2 fruit fly cellular contexts compared by ENCODE assay signal in the genomic region with DNA sequence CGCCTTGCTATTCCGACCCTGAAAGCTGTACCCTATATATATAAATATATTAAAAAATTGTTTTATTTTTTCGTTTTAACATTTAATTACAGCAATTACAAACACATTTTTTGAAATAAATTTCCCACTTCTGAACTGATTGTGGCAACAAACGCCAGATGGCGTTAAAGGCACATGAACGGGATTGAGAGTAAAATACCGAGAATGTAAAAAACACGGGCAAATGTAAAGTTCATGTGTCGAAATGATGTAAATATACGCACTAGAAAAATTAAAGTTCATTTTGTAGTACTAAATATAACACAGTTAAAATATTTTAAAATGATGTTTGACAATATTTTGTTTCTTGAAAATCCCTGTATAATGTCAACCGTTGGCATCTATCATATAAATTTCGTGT.
A peak's percentile ranks its signal among the peaks of the same experiment; 100 is the strongest.
TF ChIP-seq lines count a peak whose summit lies in the region.

No protein-coding gene starts in this region.

TF ChIP-seq in whole organism, embryonic, 481 proteins besides CTCF, POLR2A, EP300 and RAD21 (continued from another document and continues in another):
- TF ChIP-seq sisA (GFP tag; IDR thresholded peaks at IDR 0.05; lab: Robert Waterston, UW) (no peak), CG4617 (GFP tag; optimal IDR thresholded peaks at IDR 0.05; lab: Kevin White, UChicago; ENCODE audit: borderline replicate concordance) (no peak), crc (GFP tag; optimal IDR thresholded peaks at IDR 0.05; lab: Kevin White, UChicago) (no peak), CG4854 (GFP tag; optimal IDR thresholded peaks at IDR 0.05; lab: Kevin White, UChicago) (no peak), CG6854 (GFP tag; optimal IDR thresholded peaks at IDR 0.05; lab: Kevin White, UChicago) (no peak), br (optimal IDR thresholded peaks at IDR 0.05; lab: Kevin White, UChicago) (no peak), CG33557 (GFP tag; optimal IDR thresholded peaks at IDR 0.05; lab: Kevin White, UChicago) (peak; percentile 32), CG1603 (tag; optimal IDR thresholded peaks at IDR 0.05; lab: Kevin White, UChicago) (peak; percentile 46), D (optimal IDR thresholded peaks at IDR 0.05; lab: Kevin White, UChicago) (no peak), D (GFP tag; optimal IDR thresholded peaks at IDR 0.05; lab: Kevin White, UChicago) (no peak), CG6791 (GFP tag; IDR thresholded peaks at IDR 0.05; lab: Robert Waterston, UW; ENCODE audit: partially characterized antibody) (peak; percentile 64), CG14050 (GFP tag; IDR thresholded peaks at IDR 0.05; lab: Robert Waterston, UW) (0 out of 3 replicates have a peak, but pooled peaks have one; percentile 10), eve (GFP tag; optimal IDR thresholded peaks at IDR 0.05; lab: Kevin White, UChicago) (no peak), Deaf1 (tag; optimal IDR thresholded peaks at IDR 0.05; lab: Kevin White, UChicago) (no peak), fd64A (GFP tag; optimal IDR thresholded peaks at IDR 0.05; lab: Kevin White, UChicago) (no peak), cg (GFP tag; optimal IDR thresholded peaks at IDR 0.05; lab: Kevin White, UChicago) (no peak), CG10462 (GFP tag; optimal IDR thresholded peaks at IDR 0.05; lab: Kevin White, UChicago) (no peak), CG10543 (GFP tag; optimal IDR thresholded peaks at IDR 0.05; lab: Kevin White, UChicago) (no peak), Optix (GFP tag; IDR thresholded peaks at IDR 0.05; lab: Robert Waterston, UW) (no peak), yki (optimal IDR thresholded peaks at IDR 0.05; lab: Kevin White, UChicago) (no peak), CG7372 (GFP tag; IDR thresholded peaks at IDR 0.05; lab: Robert Waterston, UW) (peak; percentile 7; the same call in 1 of the 2 replicates), Fer1 (GFP tag; optimal IDR thresholded peaks at IDR 0.05; lab: Kevin White, UChicago) (peak; percentile 6), h (optimal IDR thresholded peaks at IDR 0.05; lab: Kevin White, UChicago) (no peak), aop (GFP tag; IDR thresholded peaks at IDR 0.05; lab: Robert Waterston, UW) (no peak), maf-S (GFP tag; optimal IDR thresholded peaks at IDR 0.05; lab: Kevin White, UChicago) (no peak), bcd (GFP tag; optimal IDR thresholded peaks at IDR 0.05; lab: Kevin White, UChicago) (peak; percentile 28), HLH54F (GFP tag; optimal IDR thresholded peaks at IDR 0.05; lab: Kevin White, UChicago) (no peak), C15 (GFP tag; IDR thresholded peaks at IDR 0.05; lab: Robert Waterston, UW) (no peak), insv (GFP tag; optimal IDR thresholded peaks at IDR 0.05; lab: Kevin White, UChicago) (peak in 1 of 2 experiments; percentile 15), Elba2 (GFP tag; optimal IDR thresholded peaks at IDR 0.05; lab: Kevin White, UChicago) (no peak), mam (GFP tag; optimal IDR thresholded peaks at IDR 0.05; lab: Kevin White, UChicago) (no peak), row (GFP tag; IDR thresholded peaks at IDR 0.05; lab: Robert Waterston, UW) (no peak), CG12155 (GFP tag; optimal IDR thresholded peaks at IDR 0.05; lab: Kevin White, UChicago) (no peak), gem (tag; optimal IDR thresholded peaks at IDR 0.05; lab: Kevin White, UChicago) (peak; percentile 28), tio (GFP tag; optimal IDR thresholded peaks at IDR 0.05; lab: Kevin White, UChicago) (no peak), CG42726 (GFP tag; IDR thresholded peaks at IDR 0.05; lab: Robert Waterston, UW; ENCODE audit: partially characterized antibody) (no peak), CG5180 (GFP tag; optimal IDR thresholded peaks at IDR 0.05; lab: Kevin White, UChicago) (no peak), B-H2 (GFP tag; optimal IDR thresholded peaks at IDR 0.05; lab: Kevin White, UChicago) (no peak), CG15269 (tag; optimal IDR thresholded peaks at IDR 0.05; lab: Kevin White, UChicago) (peak; percentile 33), Sry-β (GFP tag; optimal IDR thresholded peaks at IDR 0.05; lab: Kevin White, UChicago) (no peak), CG10431 (GFP tag; optimal IDR thresholded peaks at IDR 0.05; lab: Kevin White, UChicago) (peak; percentile 10), ems (GFP tag; optimal IDR thresholded peaks at IDR 0.05; lab: Kevin White, UChicago) (no peak), ro (GFP tag; IDR thresholded peaks at IDR 0.05; lab: Robert Waterston, UW) (no peak), pnt (GFP tag; optimal IDR thresholded peaks at IDR 0.05; lab: Kevin White, UChicago) (no peak), Dip2 (GFP tag; IDR thresholded peaks at IDR 0.05; lab: Robert Waterston, UW) (no peak), Hr78 (GFP tag; optimal IDR thresholded peaks at IDR 0.05; lab: Kevin White, UChicago) (no peak), gsb-n (tag; optimal IDR thresholded peaks at IDR 0.05; lab: Kevin White, UChicago) (no peak), nom (GFP tag; optimal IDR thresholded peaks at IDR 0.05; lab: Kevin White, UChicago) (no peak), CG17328 (GFP tag; IDR thresholded peaks at IDR 0.05; lab: Robert Waterston, UW) (no peak), CG32767 (GFP tag; IDR thresholded peaks at IDR 0.05; lab: Robert Waterston, UW) (no peak), CG13624 (GFP tag; optimal IDR thresholded peaks at IDR 0.05; lab: Kevin White, UChicago) (no peak), luna (GFP tag; optimal IDR thresholded peaks at IDR 0.05; lab: Kevin White, UChicago) (no peak), gt (GFP tag; IDR thresholded peaks at IDR 0.05; lab: Robert Waterston, UW) (no peak), bowl (GFP tag; IDR thresholded peaks at IDR 0.05; lab: Robert Waterston, UW) (no peak), Dref (GFP tag; IDR thresholded peaks at IDR 0.05; lab: Robert Waterston, UW) (no peak), CG7963 (GFP tag; IDR thresholded peaks at IDR 0.05; lab: Robert Waterston, UW; ENCODE audit: partially characterized antibody) (no peak), twi (tag; optimal IDR thresholded peaks at IDR 0.05; lab: Kevin White, UChicago) (peak; percentile 13), Dbx (GFP tag; IDR thresholded peaks at IDR 0.05; lab: Robert Waterston, UW) (no peak), Poxn (GFP tag; IDR thresholded peaks at IDR 0.05; lab: Robert Waterston, UW) (no peak), CG3281 (GFP tag; optimal IDR thresholded peaks at IDR 0.05; lab: Kevin White, UChicago) (peak; percentile 8), fu2 (GFP tag; optimal IDR thresholded peaks at IDR 0.05; lab: Kevin White, UChicago) (no peak), cato (GFP tag; optimal IDR thresholded peaks at IDR 0.05; lab: Kevin White, UChicago; ENCODE audit: borderline replicate concordance) (no peak), en (GFP tag; optimal IDR thresholded peaks at IDR 0.05; lab: Kevin White, UChicago) (no peak), sug (tag; optimal IDR thresholded peaks at IDR 0.05; lab: Kevin White, UChicago) (peak; percentile 37), CG3995 (GFP tag; optimal IDR thresholded peaks at IDR 0.05; lab: Kevin White, UChicago) (no peak), CG6175 (GFP tag; IDR thresholded peaks at IDR 0.05; lab: Robert Waterston, UW) (no peak)

TF ChIP-seq in whole organism, prepupa, 60 proteins besides CTCF, POLR2A, EP300 and RAD21 (continued from another document):
- TF ChIP-seq dac (GFP tag; optimal IDR thresholded peaks at IDR 0.05; lab: Kevin White, UChicago): peak; percentile 15
- TF ChIP-seq Sox14 (GFP tag; optimal IDR thresholded peaks at IDR 0.05; lab: Kevin White, UChicago): no peak
- no peak for TF ChIP-seq Lpt (GFP tag; optimal IDR thresholded peaks at IDR 0.05; lab: Kevin White, UChicago)
- no peak for TF ChIP-seq spab (GFP tag; optimal IDR thresholded peaks at IDR 0.05; lab: Kevin White, UChicago)
- TF ChIP-seq pdm3 (GFP tag; optimal IDR thresholded peaks at IDR 0.05; lab: Kevin White, UChicago): no peak
- TF ChIP-seq vri (GFP tag; optimal IDR thresholded peaks at IDR 0.05; lab: Kevin White, UChicago): no peak
- no peak for TF ChIP-seq lz (GFP tag; optimal IDR thresholded peaks at IDR 0.05; lab: Kevin White, UChicago)
- no peak for TF ChIP-seq CG11762 (GFP tag; optimal IDR thresholded peaks at IDR 0.05; lab: Kevin White, UChicago; ENCODE audit: insufficient read depth)
- peak; percentile 1 for TF ChIP-seq cyc (GFP tag; optimal IDR thresholded peaks at IDR 0.05; lab: Kevin White, UChicago)
- no peak for TF ChIP-seq salr (GFP tag; optimal IDR thresholded peaks at IDR 0.05; lab: Kevin White, UChicago)
- TF ChIP-seq CG4318 (GFP tag; optimal IDR thresholded peaks at IDR 0.05; lab: Kevin White, UChicago): no peak
- no peak for TF ChIP-seq CG8319 (GFP tag; optimal IDR thresholded peaks at IDR 0.05; lab: Kevin White, UChicago)
- no peak for TF ChIP-seq achi (GFP tag; optimal IDR thresholded peaks at IDR 0.05; lab: Kevin White, UChicago)
- TF ChIP-seq CG11294 (GFP tag; IDR thresholded peaks at IDR 0.05; lab: Robert Waterston, UW): no peak
- no peak for TF ChIP-seq dsx (GFP tag; optimal IDR thresholded peaks at IDR 0.05; lab: Kevin White, UChicago; ENCODE audit: poor library complexity, severe bottlenecking)
